Worm (Caenorhabditis elegans): ENCODE results near the gene pygo-1.

Gene pygo-1

DNA sequence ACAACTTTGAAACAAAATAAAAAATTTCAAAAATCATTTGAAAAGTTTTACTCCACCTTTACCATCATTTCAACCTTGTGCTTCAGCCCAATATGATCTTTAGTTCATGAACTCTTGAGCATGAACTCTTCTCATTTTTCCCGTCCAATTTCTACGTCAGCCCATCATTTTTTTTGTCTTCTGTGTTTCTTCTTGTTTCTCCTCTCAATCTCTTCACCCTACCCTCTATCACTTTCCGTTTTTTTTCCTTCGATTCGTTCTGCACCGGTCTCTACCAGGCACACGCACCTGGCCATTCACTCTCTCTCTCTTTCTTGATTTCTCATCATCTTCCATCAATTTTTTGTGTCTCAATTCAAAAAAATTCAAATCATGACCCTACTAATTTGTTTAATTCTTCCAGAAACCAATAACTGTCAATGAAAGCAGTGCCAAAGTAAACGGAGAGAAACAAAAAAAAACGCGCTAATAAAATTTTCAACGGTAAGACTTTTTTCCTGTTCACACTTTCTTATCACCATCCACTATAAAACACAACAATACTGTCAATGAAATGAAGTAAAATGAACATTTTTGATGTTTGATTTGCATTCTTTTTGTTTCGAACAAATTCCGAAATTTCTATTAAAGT, at the start of gene pygo-1:
pygo-1 (plus strand) TSS at position 404 of the 631 bp plus-strand sequence.
- TF ChIP-seq hmg-11 (tag; optimal IDR thresholded peaks at IDR 0.05) (no peak), sea-2 (GFP tag; optimal IDR thresholded peaks at IDR 0.05) (no peak), ama-1 (optimal IDR thresholded peaks at IDR 0.05) (peak; percentile 42), nhr-25 (tag; optimal IDR thresholded peaks at IDR 0.05) (no peak), eor-1 (tag; optimal IDR thresholded peaks at IDR 0.05) (no peak), elt-1 (tag; optimal IDR thresholded peaks at IDR 0.05) (no peak), ceh-28 (tag; optimal IDR thresholded peaks at IDR 0.05) (no peak), R02D3.7 (tag; optimal IDR thresholded peaks at IDR 0.05) (no peak), unc-39 (tag; optimal IDR thresholded peaks at IDR 0.05) (no peak), lin-15B (tag; optimal IDR thresholded peaks at IDR 0.05) (no peak), ceh-9 (tag; optimal IDR thresholded peaks at IDR 0.05) (no peak), nfya-1 (tag; optimal IDR thresholded peaks at IDR 0.05; ENCODE audit: insufficient read depth) (peak; percentile 26), lin-39 (tag; optimal IDR thresholded peaks at IDR 0.05) (no peak), nhr-77 (tag; optimal IDR thresholded peaks at IDR 0.05) (no peak), daf-12 (tag; optimal IDR thresholded peaks at IDR 0.05) (no peak), nhr-23 (tag; optimal IDR thresholded peaks at IDR 0.05) (no peak), nhr-76 (tag; optimal IDR thresholded peaks at IDR 0.05) (no peak), nhr-67 (tag; optimal IDR thresholded peaks at IDR 0.05) (no peak), mml-1 (tag; optimal IDR thresholded peaks at IDR 0.05) (no peak), pha-4 (tag; optimal IDR thresholded peaks at IDR 0.05) (peak; percentile 2), ztf-11 (tag; optimal IDR thresholded peaks at IDR 0.05) (no peak), nhr-11 (tag; optimal IDR thresholded peaks at IDR 0.05) (no peak), ceh-82 (tag; optimal IDR thresholded peaks at IDR 0.05) (no peak), ceh-16 (tag; optimal IDR thresholded peaks at IDR 0.05) (no peak), elt-2 (tag; optimal IDR thresholded peaks at IDR 0.05) (peak; percentile 66), lsy-12 (tag; optimal IDR thresholded peaks at IDR 0.05) (no peak), nhr-43 (tag; optimal IDR thresholded peaks at IDR 0.05; ENCODE audit: poor library complexity, severe bottlenecking) (no peak), unc-62 (GFP tag; optimal IDR thresholded peaks at IDR 0.05) (no peak)

- no peak for TF ChIP-seq nhr-76 (tag; optimal IDR thresholded peaks at IDR 0.05)
- TF ChIP-seq hmg-11 (tag; optimal IDR thresholded peaks at IDR 0.05) = no peak
- TF ChIP-seq tbx-2 (tag; optimal IDR thresholded peaks at IDR 0.05) = no peak
- TF ChIP-seq nhr-67 (tag; optimal IDR thresholded peaks at IDR 0.05) = no peak
- TF ChIP-seq lin-15B (tag; optimal IDR thresholded peaks at IDR 0.05) = no peak
- TF ChIP-seq ztf-4 (tag; optimal IDR thresholded peaks at IDR 0.05) = no peak
- no peak for TF ChIP-seq mml-1 (tag; optimal IDR thresholded peaks at IDR 0.05)
Observed at ce11 chrIV:5037489-5037888, 45.6 kb upstream of the pygo-1 start, which contains the start of gene C09B9.1. TSS of gene C09B9.1 (plus strand) at chrIV:5037789.

DNA sequence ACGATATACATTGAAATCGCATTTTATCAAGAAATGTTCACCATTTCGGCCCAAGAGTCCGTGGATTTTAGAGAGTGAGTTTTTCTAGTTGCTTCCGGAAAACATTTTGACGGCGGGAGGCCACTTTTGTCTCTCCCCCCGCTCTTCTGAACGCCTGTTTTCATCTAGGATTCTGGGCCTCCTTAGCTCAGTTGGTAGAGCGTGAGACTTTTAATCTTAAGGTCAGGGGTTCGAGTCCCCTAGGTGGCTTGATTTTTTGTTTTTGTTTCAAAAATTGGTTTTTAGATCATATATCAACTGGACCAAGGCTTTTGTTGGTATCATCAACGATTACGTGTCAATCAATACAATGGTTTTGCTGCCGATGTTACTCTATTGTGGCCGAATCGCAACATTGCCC, 44.4 kb upstream of the pygo-1 start:
- TF ChIP-seq snpc-4 (tag; optimal IDR thresholded peaks at IDR 0.05) (peak; percentile 35), fkh-2 (tag; optimal IDR thresholded peaks at IDR 0.05) (no peak), hmg-11 (tag; optimal IDR thresholded peaks at IDR 0.05) (no peak)

- no peak for TF ChIP-seq lsy-12 (tag; optimal IDR thresholded peaks at IDR 0.05)
- no peak for TF ChIP-seq sea-2 (GFP tag; optimal IDR thresholded peaks at IDR 0.05)
- no peak for TF ChIP-seq tbx-2 (tag; optimal IDR thresholded peaks at IDR 0.05)
- TF ChIP-seq skn-1 (tag; optimal IDR thresholded peaks at IDR 0.05) = no peak
- TF ChIP-seq ceh-82 (tag; optimal IDR thresholded peaks at IDR 0.05) = no peak
- TF ChIP-seq fkh-10 (GFP tag; optimal IDR thresholded peaks at IDR 0.05) = no peak
- no peak for TF ChIP-seq elt-3 (tag; optimal IDR thresholded peaks at IDR 0.05)
- TF ChIP-seq nhr-77 (tag; optimal IDR thresholded peaks at IDR 0.05) = no peak
Observed at ce11 chrIV:5045389-5045788, 37.7 kb upstream of the pygo-1 start, which contains the start of gene hot-9. TSS of gene hot-9 (minus strand) at chrIV:5045489.

ce11 chrIV:5054297-5054696, 28.8 kb upstream of the pygo-1 start:
- no peak for TF ChIP-seq ama-1 (optimal IDR thresholded peaks at IDR 0.05)
- no peak for TF ChIP-seq ztf-4 (tag; optimal IDR thresholded peaks at IDR 0.05)
